Fruit fly (Drosophila melanogaster): Measurements from ENCODE around the gene RhoGAP68F.

RhoGAP68F gene

dm6 chr3L:12118156-12118555 is 20.5 kb upstream of the RhoGAP68F start, which contains the start of gene ssp (continued):
- no peak for TF ChIP-seq CG3995 (GFP tag; optimal IDR thresholded peaks at IDR 0.05)
- no peak for TF ChIP-seq CG12769 (tag; optimal IDR thresholded peaks at IDR 0.05)
- peak in 1 of 2 experiments; percentile 47 for TF ChIP-seq Pdp1 (GFP tag; optimal IDR thresholded peaks at IDR 0.05)
- no peak for TF ChIP-seq CG2202 (tag; optimal IDR thresholded peaks at IDR 0.05)
- no peak for TF ChIP-seq Hr3 (GFP tag; optimal IDR thresholded peaks at IDR 0.05)
- no peak for TF ChIP-seq CG7987 (GFP tag; optimal IDR thresholded peaks at IDR 0.05)
- peak; percentile 84 for TF ChIP-seq Scr (GFP tag; IDR thresholded peaks at IDR 0.05; ENCODE audit: partially characterized antibody)
- TF ChIP-seq Elba2 (GFP tag; optimal IDR thresholded peaks at IDR 0.05), result no peak
- peak; percentile 14 for TF ChIP-seq CG12659 (GFP tag; optimal IDR thresholded peaks at IDR 0.05)
- TF ChIP-seq amos (GFP tag; IDR thresholded peaks at IDR 0.05; ENCODE audit: partially characterized antibody), result peak; percentile 79
- TF ChIP-seq CG6791 (GFP tag; IDR thresholded peaks at IDR 0.05; ENCODE audit: partially characterized antibody), result peak; percentile 81
- TF ChIP-seq vnd (GFP tag; IDR thresholded peaks at IDR 0.05; ENCODE audit: partially characterized antibody), result peak; percentile 70
- peak; percentile 79 for TF ChIP-seq Doc3 (GFP tag; IDR thresholded peaks at IDR 0.05; ENCODE audit: partially characterized antibody)
- TF ChIP-seq gcm (GFP tag; optimal IDR thresholded peaks at IDR 0.05), result peak; percentile 9
- TF ChIP-seq CG2116 (GFP tag; optimal IDR thresholded peaks at IDR 0.05), result peak; percentile 27
- TF ChIP-seq CG6272 (GFP tag; IDR thresholded peaks at IDR 0.05), result no peak
- peak; percentile 87 for TF ChIP-seq Dref (GFP tag; IDR thresholded peaks at IDR 0.05)
- TF ChIP-seq CG13287 (GFP tag; IDR thresholded peaks at IDR 0.05; ENCODE audit: partially characterized antibody), result peak; percentile 91
- no peak for TF ChIP-seq tin (GFP tag; optimal IDR thresholded peaks at IDR 0.05)
- TF ChIP-seq tna (GFP tag; IDR thresholded peaks at IDR 0.05; ENCODE audit: partially characterized antibody), result peak; percentile 59
- no peak for TF ChIP-seq Nf-YB (GFP tag; optimal IDR thresholded peaks at IDR 0.05)
- TF ChIP-seq sens (GFP tag), result peak; percentile 7
- no peak for TF ChIP-seq dan (GFP tag; IDR thresholded peaks at IDR 0.05)
- TF ChIP-seq pzg (GFP tag; optimal IDR thresholded peaks at IDR 0.05), result peak; percentile 50
- TF ChIP-seq CG34422 (GFP tag; IDR thresholded peaks at IDR 0.05), result peak; percentile 20; the same call in 1 of the 3 replicates
- TF ChIP-seq CG7271 (tag; optimal IDR thresholded peaks at IDR 0.05), result peak; percentile 36
- TF ChIP-seq ato (GFP tag; IDR thresholded peaks at IDR 0.05; ENCODE audit: partially characterized antibody), result peak; percentile 56; the same call in 1 of the 2 replicates
- peak; percentile 30; the same call in 1 of the 2 replicates for TF ChIP-seq onecut (GFP tag; IDR thresholded peaks at IDR 0.05)
- no peak for TF ChIP-seq CG8765 (GFP tag; IDR thresholded peaks at IDR 0.05)
- TF ChIP-seq trem (tag; optimal IDR thresholded peaks at IDR 0.05), result peak; percentile 41
- TF ChIP-seq Ptx1 (GFP tag; IDR thresholded peaks at IDR 0.05), result no peak
- TF ChIP-seq ase (GFP tag; IDR thresholded peaks at IDR 0.05), result no peak
- TF ChIP-seq mld (GFP tag; IDR thresholded peaks at IDR 0.05; ENCODE audit: partially characterized antibody), result peak; percentile 66; the same call in 1 of the 3 replicates
- no peak for TF ChIP-seq Blimp-1 (GFP tag; optimal IDR thresholded peaks at IDR 0.05)
- TF ChIP-seq cg (GFP tag; optimal IDR thresholded peaks at IDR 0.05), result no peak
- 0 out of 4 replicates have a peak, but pooled peaks have one; percentile 27 for TF ChIP-seq chinmo (GFP tag; IDR thresholded peaks at IDR 0.05; ENCODE audit: partially characterized antibody)
- no peak for TF ChIP-seq CG3065 (GFP tag; optimal IDR thresholded peaks at IDR 0.05)
- peak; percentile 83 for TF ChIP-seq sna (GFP tag; IDR thresholded peaks at IDR 0.05; ENCODE audit: partially characterized antibody)
- TF ChIP-seq chm (GFP tag; IDR thresholded peaks at IDR 0.05), result 0 out of 2 replicates have a peak, but pooled peaks have one; percentile 7
- TF ChIP-seq CG10267 (tag; optimal IDR thresholded peaks at IDR 0.05), result peak; percentile 46
- TF ChIP-seq Atf6 (GFP tag; IDR thresholded peaks at IDR 0.05), result no peak
- peak; percentile 5 for TF ChIP-seq CG14710 (tag; optimal IDR thresholded peaks at IDR 0.05)
- peak; percentile 61 for TF ChIP-seq nerfin-2 (GFP tag; IDR thresholded peaks at IDR 0.05; ENCODE audit: partially characterized antibody)
- TF ChIP-seq dysf (GFP tag; IDR thresholded peaks at IDR 0.05), result no peak
- TF ChIP-seq NFAT (GFP tag; IDR thresholded peaks at IDR 0.05), result no peak
- TF ChIP-seq CG4707 (GFP tag; optimal IDR thresholded peaks at IDR 0.05), result no peak
- no peak for TF ChIP-seq eyg (GFP tag; optimal IDR thresholded peaks at IDR 0.05)
- TF ChIP-seq Opbp (GFP tag; IDR thresholded peaks at IDR 0.05; ENCODE audit: partially characterized antibody), result peak; percentile 86
- TF ChIP-seq unc-4 (GFP tag; IDR thresholded peaks at IDR 0.05; ENCODE audit: partially characterized antibody), result peak; percentile 89

All from whole organism, embryonic.